Fruit fly (Drosophila melanogaster) S2 (cell line): Measurements from ENCODE around the gene CG6066.

Experiments
- CG8478 ChIP-seq: fragments of >200 bp; optimal IDR thresholded peaks from 2 replicates; lab custom pipeline; 2018
- CTCF ChIP-seq, 2 experiments: fragments of >200 bp; optimal IDR thresholded peaks; 2 replicates each; lab custom pipeline; 2018

dm6 chr3R:27092263-27092662 lies 24.2 kb downstream of the CG6066 start:
- TF ChIP-seq CTCF (optimal IDR thresholded peaks at IDR 0.05; lab: Kevin White, UChicago), result no peak
- no peak for TF ChIP-seq CG8478
